Fruit fly (Drosophila melanogaster) whole organism, embryonic: ENCODE data around the gene T48.
A peak's percentile ranks its signal among the peaks of the same experiment; 100 is the strongest.

Source experiments
- Bgb ChIP-seq: fragments of 200-800 bp; sonication (Bioruptor generic); IDR thresholded peaks from 2 replicates; pipeline ENCODE4 v1.3.6; 2022; ENCODE audit warnings: missing biosample characterization, missing genetic modification characterization; ENCODE audit not compliant: partially characterized antibody
- C15 ChIP-seq: fragments of 200-800 bp; sonication (Bioruptor generic); IDR thresholded peaks from 3 replicates; pipeline ENCODE4 v1.3.6; 2022; ENCODE audit warnings: missing biosample characterization, missing genetic modification characterization
- CG10267 ChIP-seq: fragments of 200-800 bp; sonication (Bioruptor generic); optimal IDR thresholded peaks from 2 replicates; lab custom pipeline; 2018; ENCODE audit warnings: missing biosample characterization, mild to moderate bottlenecking, missing genetic modification characterization, moderate library complexity
- CG10654 ChIP-seq: fragments of 200-800 bp; sonication (Bioruptor generic); optimal IDR thresholded peaks from 2 replicates; lab custom pipeline; 2016; ENCODE audit warnings: missing biosample characterization, missing genetic modification characterization
- CG11085 ChIP-seq: fragments of 200-800 bp; sonication (Bioruptor generic); IDR thresholded peaks from 2 replicates; pipeline ENCODE4 v1.3.6; 2022; ENCODE audit warnings: missing biosample characterization, missing genetic modification characterization
- CG11456 ChIP-seq: fragments of 200-800 bp; sonication (Bioruptor generic); IDR thresholded peaks from 3 replicates; pipeline ENCODE4 v1.3.6; 2022; ENCODE audit warnings: missing biosample characterization, missing genetic modification characterization
- CG11696 ChIP-seq: fragments of 200-800 bp; sonication (Bioruptor generic); IDR thresholded peaks from 2 replicates; pipeline ENCODE4 v1.3.6; 2022; ENCODE audit warnings: missing biosample characterization, missing genetic modification characterization
- CG12071 ChIP-seq: fragments of 200-800 bp; sonication (Bioruptor generic); optimal IDR thresholded peaks from 3 replicates; lab custom pipeline; 2018; ENCODE audit warnings: missing biosample characterization, mild to moderate bottlenecking, missing genetic modification characterization
- CG13287 ChIP-seq: fragments of 200-800 bp; sonication (Bioruptor generic); IDR thresholded peaks from 2 replicates; pipeline ENCODE4 v1.3.6; 2022; ENCODE audit warnings: missing biosample characterization, missing genetic modification characterization; ENCODE audit not compliant: partially characterized antibody
- CG17328 ChIP-seq: fragments of 200-800 bp; sonication (Bioruptor generic); IDR thresholded peaks from 2 replicates; pipeline ENCODE4 v1.3.6; 2022; ENCODE audit warnings: missing biosample characterization, missing genetic modification characterization
- CG17912 ChIP-seq: fragments of 200-800 bp; sonication (Bioruptor generic); optimal IDR thresholded peaks from 2 replicates; lab custom pipeline; 2018; ENCODE audit warnings: missing biosample characterization, mild to moderate bottlenecking, missing genetic modification characterization
- CG18599 ChIP-seq: fragments of 200-800 bp; sonication (Bioruptor generic); optimal IDR thresholded peaks from 3 replicates; lab custom pipeline; 2017; ENCODE audit warnings: missing biosample characterization, missing genetic modification characterization, mild to moderate bottlenecking, moderate library complexity, missing genetic modification reagents
- CG2889 ChIP-seq: fragments of 200-800 bp; sonication (Bioruptor generic); IDR thresholded peaks from 3 replicates; pipeline ENCODE4 v1.3.6; 2022; ENCODE audit warnings: missing biosample characterization, missing genetic modification characterization
- CG3065 ChIP-seq: fragments of 200-800 bp; sonication (Bioruptor generic); optimal IDR thresholded peaks from 2 replicates; lab custom pipeline; 2016; ENCODE audit warnings: missing biosample characterization, missing genetic modification characterization
- CG31365 ChIP-seq: fragments of 200-800 bp; sonication (Bioruptor generic); optimal IDR thresholded peaks from 2 replicates; lab custom pipeline; 2018; ENCODE audit warnings: missing biosample characterization, mild to moderate bottlenecking, missing genetic modification characterization
- CG4854 ChIP-seq: fragments of 200-800 bp; sonication (Bioruptor generic); optimal IDR thresholded peaks from 2 replicates; lab custom pipeline; 2016; ENCODE audit warnings: missing biosample characterization, missing genetic modification characterization, inconsistent platforms
- CG6854 ChIP-seq: fragments of 200-800 bp; sonication (Bioruptor generic); optimal IDR thresholded peaks from 3 replicates; lab custom pipeline; 2017; ENCODE audit warnings: missing biosample characterization, mild to moderate bottlenecking, missing genetic modification characterization
- CG7745 ChIP-seq: fragments of 200-800 bp; sonication (Bioruptor generic); optimal IDR thresholded peaks from 2 replicates; lab custom pipeline; 2018; ENCODE audit warnings: missing biosample characterization, mild to moderate bottlenecking, missing genetic modification characterization, moderate library complexity
- CG9727 ChIP-seq: fragments of 200-800 bp; sonication (Bioruptor generic); optimal IDR thresholded peaks from 3 replicates; lab custom pipeline; 2017; ENCODE audit warnings: missing biosample characterization, mild to moderate bottlenecking, missing genetic modification characterization
- CTCF ChIP-seq: fragments of 200-800 bp; sonication (Bioruptor generic); optimal IDR thresholded peaks from 2 replicates; lab custom pipeline; 2017; ENCODE audit warnings: missing biosample characterization, mild to moderate bottlenecking, missing genetic modification characterization, moderate library complexity
- CkIIα-i1 ChIP-seq: fragments of 200-800 bp; sonication (Bioruptor generic); IDR thresholded peaks from 2 replicates; pipeline ENCODE4 v1.3.6; 2022; ENCODE audit warnings: missing biosample characterization, missing genetic modification characterization
- D19B ChIP-seq: fragments of 200-800 bp; sonication (Bioruptor generic); optimal IDR thresholded peaks from 2 replicates; lab custom pipeline; 2017; ENCODE audit warnings: missing biosample characterization, mild to moderate bottlenecking, missing genetic modification characterization
- Doc3 ChIP-seq: fragments of 200-800 bp; sonication (Bioruptor generic); IDR thresholded peaks from 3 replicates; pipeline ENCODE4 v1.3.6; 2022; ENCODE audit warnings: missing biosample characterization, missing genetic modification characterization; ENCODE audit not compliant: partially characterized antibody
- Elba2 ChIP-seq: fragments of 200-800 bp; sonication (Bioruptor generic); optimal IDR thresholded peaks from 3 replicates; lab custom pipeline; 2016; ENCODE audit warnings: missing biosample characterization, missing genetic modification characterization
- H2.0 ChIP-seq: fragments of 200-800 bp; sonication (Bioruptor generic); IDR thresholded peaks from 2 replicates; pipeline ENCODE4 v1.3.6; 2022; ENCODE audit warnings: missing biosample characterization, missing genetic modification characterization
- MESR4 ChIP-seq: fragments of 200-800 bp; sonication (Bioruptor generic); optimal IDR thresholded peaks from 2 replicates; lab custom pipeline; 2018; ENCODE audit warnings: missing biosample characterization, mild to moderate bottlenecking, missing genetic modification characterization, moderate library complexity
- Pdp1 ChIP-seq, 2 experiments: fragments of 200-800 bp; sonication (Bioruptor generic); optimal IDR thresholded peaks; 3 replicates each; lab custom pipeline; 2016; ENCODE audit warnings: missing biosample characterization in 2 of 2, missing genetic modification characterization in 2 of 2, mild to moderate bottlenecking in 1 of 2, moderate library complexity in 1 of 2
- Ptx1 ChIP-seq: fragments of 200-800 bp; sonication (Bioruptor generic); IDR thresholded peaks from 2 replicates; pipeline ENCODE4 v1.3.6; 2022; ENCODE audit warnings: missing biosample characterization, missing genetic modification characterization
- Sry-β ChIP-seq: fragments of 200-800 bp; sonication (Bioruptor generic); optimal IDR thresholded peaks from 2 replicates; lab custom pipeline; 2018; ENCODE audit warnings: missing biosample characterization, mild to moderate bottlenecking, missing genetic modification characterization, moderate library complexity
- Ssrp ChIP-seq: fragments of 200-800 bp; sonication (Bioruptor generic); optimal IDR thresholded peaks from 2 replicates; lab custom pipeline; 2018; ENCODE audit warnings: missing biosample characterization, mild to moderate bottlenecking, missing genetic modification characterization, moderate library complexity
- Stat92E ChIP-seq, 3 experiments: fragments of >200 bp in 2 of 3; fragments of 200-800 bp in 1 of 3; sonication (Bioruptor generic) in 1 of 3; optimal IDR thresholded peaks; 2 replicates each; lab custom pipeline; 2017 to 2019; ENCODE audit warnings: missing biosample characterization in 3 of 3, missing genetic modification characterization in 3 of 3, mild to moderate bottlenecking in 1 of 3, moderate library complexity in 1 of 3
- Taf1 ChIP-seq: fragments of 200-800 bp; sonication (Bioruptor generic); IDR thresholded peaks from 2 replicates; pipeline ENCODE4 v1.3.6; 2022; ENCODE audit warnings: missing biosample characterization, missing genetic modification characterization
- Xrp1 ChIP-seq: fragments of 200-800 bp; sonication (Bioruptor generic); IDR thresholded peaks from 2 replicates; pipeline ENCODE4 v1.3.6; 2022; ENCODE audit warnings: missing biosample characterization, missing genetic modification characterization
- bowl ChIP-seq: fragments of 200-800 bp; sonication (Bioruptor generic); IDR thresholded peaks from 2 replicates; pipeline ENCODE4 v1.3.6; 2022; ENCODE audit warnings: missing biosample characterization, missing genetic modification characterization
- br ChIP-seq: fragments of >200 bp; optimal IDR thresholded peaks from 2 replicates; lab custom pipeline; 2017
- cad ChIP-seq: fragments of >200 bp; optimal IDR thresholded peaks from 2 replicates; lab custom pipeline; 2017; ENCODE audit warnings: missing biosample characterization, missing genetic modification characterization
- da ChIP-seq: fragments of 200-800 bp; sonication (Bioruptor generic); optimal IDR thresholded peaks from 2 replicates; lab custom pipeline; 2016; ENCODE audit warnings: missing biosample characterization, missing genetic modification characterization
- dan ChIP-seq: fragments of 200-800 bp; sonication (Bioruptor generic); IDR thresholded peaks from 2 replicates; pipeline ENCODE4 v1.3.6; 2022; ENCODE audit warnings: missing biosample characterization, missing genetic modification characterization
- dmrt99B ChIP-seq: fragments of 200-800 bp; sonication (Bioruptor generic); optimal IDR thresholded peaks from 2 replicates; lab custom pipeline; 2018; ENCODE audit warnings: missing biosample characterization, mild to moderate bottlenecking, missing genetic modification characterization, moderate library complexity
- dysf ChIP-seq: fragments of 200-800 bp; sonication (Bioruptor generic); IDR thresholded peaks from 3 replicates; pipeline ENCODE4 v1.3.6; 2022; ENCODE audit warnings: missing biosample characterization, missing genetic modification characterization
- eve ChIP-seq, 2 experiments: fragments of >200 bp; optimal IDR thresholded peaks; 2 replicates each; lab custom pipeline; 2017; ENCODE audit warnings: missing biosample characterization in 2 of 2, missing genetic modification characterization in 2 of 2
- ewg ChIP-seq: fragments of 200-800 bp; sonication (Bioruptor generic); optimal IDR thresholded peaks from 3 replicates; lab custom pipeline; 2017; ENCODE audit warnings: mild to moderate bottlenecking, missing biosample characterization, missing genetic modification reagents, missing genetic modification characterization
- eyg ChIP-seq: fragments of 200-800 bp; sonication (Bioruptor generic); optimal IDR thresholded peaks from 3 replicates; lab custom pipeline; 2016; ENCODE audit warnings: missing biosample characterization, missing genetic modification characterization
- her ChIP-seq: fragments of 200-800 bp; sonication (Bioruptor generic); optimal IDR thresholded peaks from 2 replicates; lab custom pipeline; 2016; ENCODE audit warnings: missing biosample characterization, missing genetic modification characterization
- jing ChIP-seq: fragments of 200-800 bp; sonication (Bioruptor generic); optimal IDR thresholded peaks from 2 replicates; lab custom pipeline; 2018; ENCODE audit warnings: missing biosample characterization, mild to moderate bottlenecking, missing genetic modification characterization
- lab ChIP-seq: fragments of 200-800 bp; sonication (Bioruptor generic); optimal IDR thresholded peaks from 3 replicates; lab custom pipeline; 2017; ENCODE audit warnings: missing biosample characterization, missing genetic modification characterization, mild to moderate bottlenecking, moderate library complexity, missing genetic modification reagents
- mld ChIP-seq: fragments of 200-800 bp; sonication (Bioruptor generic); IDR thresholded peaks from 3 replicates; pipeline ENCODE4 v1.3.6; 2022; ENCODE audit warnings: missing biosample characterization, missing genetic modification characterization; ENCODE audit not compliant: partially characterized antibody
- schlank ChIP-seq: fragments of 200-800 bp; sonication (Bioruptor generic); optimal IDR thresholded peaks from 2 replicates; lab custom pipeline; 2018; ENCODE audit warnings: missing biosample characterization, mild to moderate bottlenecking, missing genetic modification characterization
- sr ChIP-seq: fragments of 200-800 bp; sonication (Bioruptor generic); IDR thresholded peaks from 3 replicates; pipeline ENCODE4 v1.3.6; 2022; ENCODE audit warnings: missing biosample characterization, missing genetic modification characterization
- sug ChIP-seq: fragments of 200-800 bp; optimal IDR thresholded peaks from 2 replicates; lab custom pipeline; 2019; ENCODE audit warnings: missing biosample characterization, mild to moderate bottlenecking, missing genetic modification characterization, moderate library complexity
- zfh2 ChIP-seq: fragments of 200-800 bp; sonication (Bioruptor generic); optimal IDR thresholded peaks from 2 replicates; lab custom pipeline; 2016; ENCODE audit warnings: missing biosample characterization, missing genetic modification characterization

Gene T48

dm6 chr3R:26923830-26924333 is 42.3 kb downstream of the T48 start (continued):
- no peak for TF ChIP-seq Doc3 (GFP tag; lab: Robert Waterston, UW)
- peak; percentile 70 for TF ChIP-seq Ptx1 (GFP tag; lab: Robert Waterston, UW)
- peak; percentile 43 for TF ChIP-seq CG10654 (GFP tag; lab: Kevin White, UChicago)
- TF ChIP-seq CG13287 (GFP tag; lab: Robert Waterston, UW) = no peak
- TF ChIP-seq C15 (GFP tag; lab: Robert Waterston, UW) = 0 out of 3 replicates have a peak, but pooled peaks have one; percentile 54
- peak; percentile 27 for TF ChIP-seq CG18599 (GFP tag; lab: Kevin White, UChicago)
- TF ChIP-seq CTCF (GFP tag; lab: Kevin White, UChicago) = peak; percentile 9
- no peak for TF ChIP-seq CG2889 (GFP tag; lab: Robert Waterston, UW)
- TF ChIP-seq CG10267 = peak; percentile 47
- TF ChIP-seq CG31365 (tag; lab: Kevin White, UChicago) = no peak
- peak; percentile 16 to 48 for TF ChIP-seq Pdp1 (GFP tag; optimal IDR thresholded peaks at IDR 0.05; lab: Kevin White, UChicago)
- peak; percentile 76 for TF ChIP-seq dmrt99B (tag; lab: Kevin White, UChicago)
- TF ChIP-seq schlank (tag; lab: Kevin White, UChicago) = no peak
- no peak for TF ChIP-seq eve (GFP tag; optimal IDR thresholded peaks at IDR 0.05; lab: Kevin White, UChicago)
- no peak for TF ChIP-seq CG17328 (GFP tag; lab: Robert Waterston, UW)
- no peak for TF ChIP-seq H2.0
- TF ChIP-seq br (lab: Kevin White, UChicago) = no peak
- no peak for TF ChIP-seq Stat92E (GFP tag; optimal IDR thresholded peaks at IDR 0.05; lab: Kevin White, UChicago)
- TF ChIP-seq CG3065 (GFP tag; lab: Kevin White, UChicago) = no peak
- TF ChIP-seq CG11696 (GFP tag; lab: Robert Waterston, UW) = peak; percentile 68
- TF ChIP-seq CG11085 (GFP tag; lab: Robert Waterston, UW) = no peak
- TF ChIP-seq zfh2 = no peak
- TF ChIP-seq CG11456 = no peak
- peak; percentile 61 for TF ChIP-seq lab (GFP tag; lab: Kevin White, UChicago)
- peak; percentile 49 for TF ChIP-seq eyg
- TF ChIP-seq her = no peak
- peak; percentile 53 for TF ChIP-seq CG12071 (GFP tag; lab: Kevin White, UChicago)
- TF ChIP-seq CG17912 (GFP tag; lab: Kevin White, UChicago) = no peak
- TF ChIP-seq Bgb (GFP tag; lab: Robert Waterston, UW) = no peak
- no peak for TF ChIP-seq CG7745
- TF ChIP-seq Sry-β = peak; percentile 3
- no peak for TF ChIP-seq jing (GFP tag; lab: Kevin White, UChicago)
- peak; percentile 56 for TF ChIP-seq CG6854 (GFP tag; lab: Kevin White, UChicago)
- no peak for TF ChIP-seq Ssrp (tag; lab: Kevin White, UChicago)
- TF ChIP-seq cad = no peak
- no peak for TF ChIP-seq Elba2 (GFP tag; lab: Kevin White, UChicago)
- no peak for TF ChIP-seq dan (GFP tag; lab: Robert Waterston, UW)
- no peak for TF ChIP-seq Xrp1
- TF ChIP-seq CG9727 = peak; percentile 69
- no peak for TF ChIP-seq ewg (GFP tag; lab: Kevin White, UChicago)
- no peak for TF ChIP-seq sug
- TF ChIP-seq sr (GFP tag; lab: Robert Waterston, UW) = peak; percentile 51; the same call in 2 of the 3 replicates
- TF ChIP-seq CkIIα-i1 (GFP tag; lab: Robert Waterston, UW) = no peak
- TF ChIP-seq Taf1 (GFP tag; lab: Robert Waterston, UW) = no peak
- TF ChIP-seq bowl (GFP tag; lab: Robert Waterston, UW) = no peak
- TF ChIP-seq dysf (GFP tag; lab: Robert Waterston, UW) = peak; percentile 29; the same call in 1 of the 3 replicates
- TF ChIP-seq MESR4 (GFP tag; lab: Kevin White, UChicago) = no peak
- TF ChIP-seq D19B (GFP tag; lab: Kevin White, UChicago) = no peak
- TF ChIP-seq CG4854 (GFP tag; lab: Kevin White, UChicago) = peak; percentile 40
- no peak for TF ChIP-seq mld
- no peak for TF ChIP-seq da (GFP tag; lab: Kevin White, UChicago)
